Worm (Caenorhabditis elegans): ENCODE results near the gene lst-2.

DNA sequence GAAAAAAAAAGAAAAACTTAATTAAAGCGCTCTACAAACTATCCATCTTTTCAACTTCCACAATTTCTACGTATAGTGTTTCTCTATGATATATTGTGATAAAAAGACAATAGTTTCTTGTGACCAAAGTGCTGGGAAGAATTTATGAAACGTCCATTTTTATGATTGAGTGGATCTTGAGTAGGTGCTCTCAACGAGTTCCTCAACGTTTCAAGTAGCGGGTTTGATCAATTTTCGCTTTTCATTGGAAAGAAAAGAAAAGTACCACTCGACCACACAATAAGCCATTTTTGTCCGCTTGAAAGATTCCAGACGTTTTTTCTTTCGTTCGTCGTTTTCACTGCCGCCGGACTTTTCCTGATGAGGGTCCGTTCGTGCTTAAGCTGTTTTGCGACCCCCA, 14.3 kb upstream of the lst-2 start:
- no peak for TF ChIP-seq elt-3 (tag; optimal IDR thresholded peaks at IDR 0.05)
- no peak for TF ChIP-seq lsy-2 (tag; optimal IDR thresholded peaks at IDR 0.05)
- TF ChIP-seq snpc-4 (tag; optimal IDR thresholded peaks at IDR 0.05), result no peak
- no peak for TF ChIP-seq ces-1 (GFP tag; optimal IDR thresholded peaks at IDR 0.05)
- TF ChIP-seq zip-8 (tag; optimal IDR thresholded peaks at IDR 0.05), result no peak
- no peak for TF ChIP-seq cnd-1 (tag; optimal IDR thresholded peaks at IDR 0.05)
- no peak for TF ChIP-seq unc-62 (GFP tag; optimal IDR thresholded peaks at IDR 0.05)
- no peak for TF ChIP-seq unc-39 (tag; optimal IDR thresholded peaks at IDR 0.05)
- TF ChIP-seq unc-120 (tag; optimal IDR thresholded peaks at IDR 0.05; ENCODE audit: poor library complexity, severe bottlenecking), result no peak
- TF ChIP-seq lin-13 (tag; optimal IDR thresholded peaks at IDR 0.05), result no peak
- TF ChIP-seq blmp-1 (tag; optimal IDR thresholded peaks at IDR 0.05), result no peak
- TF ChIP-seq ceh-83 (GFP tag; optimal IDR thresholded peaks at IDR 0.05), result no peak
- no peak for TF ChIP-seq pha-4 (tag; optimal IDR thresholded peaks at IDR 0.05)
- no peak for TF ChIP-seq nhr-28 (tag; optimal IDR thresholded peaks at IDR 0.05)
